Worm (Caenorhabditis elegans) whole organism, mixed stage, embryonic: ENCODE data around the gene glct-6.

ENCODE experiments used
- M03D4.4 ChIP-seq: sonication (generic microtip); optimal IDR thresholded peaks from 2 replicates; lab custom pipeline; 2017; ENCODE audit warnings: mild to moderate bottlenecking, missing genetic modification characterization, missing compliant biosample characterization
- blmp-1 ChIP-seq: fragments of 150-350 bp; optimal IDR thresholded peaks from 2 replicates; lab custom pipeline; 2014; ENCODE audit warnings: missing biosample characterization, missing genetic modification characterization
- ceh-39 ChIP-seq: fragments of 150-350 bp; optimal IDR thresholded peaks from 2 replicates; lab custom pipeline; 2014; ENCODE audit warnings: missing biosample characterization, missing genetic modification characterization
- ceh-43 ChIP-seq: fragments of 200-800 bp; sonication (Bioruptor generic); optimal IDR thresholded peaks from 2 replicates; lab custom pipeline; 2018; ENCODE audit warnings: mild to moderate bottlenecking, missing genetic modification characterization, moderate library complexity, missing compliant biosample characterization
- ceh-83 ChIP-seq: fragments of 200-800 bp; sonication (Bioruptor generic); optimal IDR thresholded peaks from 2 replicates; lab custom pipeline; 2018; ENCODE audit warnings: mild to moderate bottlenecking, missing genetic modification characterization, missing compliant biosample characterization
- cnd-1 ChIP-seq: fragments of 200-800 bp; sonication (Bioruptor generic); optimal IDR thresholded peaks from 2 replicates; lab custom pipeline; 2018; ENCODE audit warnings: mild to moderate bottlenecking, missing genetic modification characterization, missing compliant biosample characterization
- drap-1 ChIP-seq: fragments of 200-800 bp; sonication (Bioruptor generic); optimal IDR thresholded peaks from 3 replicates; lab custom pipeline; 2018; ENCODE audit warnings: mild to moderate bottlenecking, missing genetic modification characterization, missing compliant biosample characterization
- elt-1 ChIP-seq: sonication (generic microtip); optimal IDR thresholded peaks from 2 replicates; lab custom pipeline; 2017; ENCODE audit warnings: missing genetic modification characterization, mild to moderate bottlenecking, missing compliant biosample characterization, antibody characterized with exemption, moderate library complexity, borderline replicate concordance; ENCODE audit not compliant: insufficient read depth
- elt-3 ChIP-seq: fragments of 150-350 bp; optimal IDR thresholded peaks from 2 replicates; lab custom pipeline; 2014; ENCODE audit warnings: missing biosample characterization, missing genetic modification characterization
- flh-1 ChIP-seq: fragments of 200-800 bp; sonication (Bioruptor generic); optimal IDR thresholded peaks from 2 replicates; lab custom pipeline; 2018; ENCODE audit warnings: mild to moderate bottlenecking, missing genetic modification characterization, moderate library complexity, missing compliant biosample characterization
- ham-2 ChIP-seq: fragments of 200-800 bp; sonication (Bioruptor generic); optimal IDR thresholded peaks from 2 replicates; lab custom pipeline; 2018; ENCODE audit warnings: mild to moderate bottlenecking, missing genetic modification characterization, missing compliant biosample characterization
- hlh-1 ChIP-seq: fragments of 150-350 bp; optimal IDR thresholded peaks from 2 replicates; lab custom pipeline; 2014; ENCODE audit warnings: missing biosample characterization, missing genetic modification reagents, missing genetic modification characterization
- lin-13 ChIP-seq: fragments of 150-350 bp; optimal IDR thresholded peaks from 2 replicates; lab custom pipeline; 2014; ENCODE audit warnings: missing biosample characterization, missing genetic modification characterization
- lin-32 ChIP-seq: fragments of 200-800 bp; sonication (Bioruptor generic); optimal IDR thresholded peaks from 2 replicates; lab custom pipeline; 2018; ENCODE audit warnings: mild to moderate bottlenecking, missing genetic modification characterization, missing compliant biosample characterization
- mab-5 ChIP-seq: fragments of 150-350 bp; optimal IDR thresholded peaks from 2 replicates; lab custom pipeline; 2014; ENCODE audit warnings: missing biosample characterization, missing genetic modification characterization
- mep-1 ChIP-seq: fragments of 150-350 bp; optimal IDR thresholded peaks from 2 replicates; lab custom pipeline; 2017; ENCODE audit warnings: missing biosample characterization, missing genetic modification reagents, missing genetic modification characterization, inconsistent platforms
- mls-2 ChIP-seq: sonication (generic microtip); optimal IDR thresholded peaks from 2 replicates; lab custom pipeline; 2016; ENCODE audit warnings: mild to moderate bottlenecking, missing genetic modification characterization, moderate library complexity, missing compliant biosample characterization
- nhr-12 ChIP-seq: fragments of 150-350 bp; optimal IDR thresholded peaks from 2 replicates; lab custom pipeline; 2014; ENCODE audit warnings: missing biosample characterization, missing genetic modification characterization
- nhr-2 ChIP-seq: fragments of 150-350 bp; optimal IDR thresholded peaks from 2 replicates; lab custom pipeline; 2014; ENCODE audit warnings: missing biosample characterization, missing genetic modification characterization
- nhr-237 ChIP-seq: fragments of 150-350 bp; optimal IDR thresholded peaks from 2 replicates; lab custom pipeline; 2014; ENCODE audit warnings: missing biosample characterization, missing genetic modification characterization
- nhr-76 ChIP-seq: sonication (generic microtip); optimal IDR thresholded peaks from 2 replicates; lab custom pipeline; 2017; ENCODE audit warnings: missing biosample characterization, missing genetic modification characterization
- pha-4 ChIP-seq: fragments of 150-350 bp; optimal IDR thresholded peaks from 2 replicates; lab custom pipeline; 2018; ENCODE audit warnings: missing biosample characterization, missing genetic modification reagents, missing genetic modification characterization
- sem-2 ChIP-seq: fragments of 200-800 bp; sonication (Bioruptor generic); optimal IDR thresholded peaks from 2 replicates; lab custom pipeline; 2018; ENCODE audit warnings: mild to moderate bottlenecking, missing genetic modification characterization, missing compliant biosample characterization
- snpc-4 ChIP-seq: fragments of 150-350 bp; optimal IDR thresholded peaks from 2 replicates; lab custom pipeline; 2014; ENCODE audit warnings: missing biosample characterization, missing genetic modification characterization
- sptf-1 ChIP-seq: sonication (generic microtip); optimal IDR thresholded peaks from 2 replicates; lab custom pipeline; 2017; ENCODE audit warnings: mild to moderate bottlenecking, missing genetic modification characterization, moderate library complexity, missing compliant biosample characterization
- tbx-8 ChIP-seq: fragments of 200-800 bp; sonication (Bioruptor generic); optimal IDR thresholded peaks from 2 replicates; lab custom pipeline; 2018; ENCODE audit warnings: mild to moderate bottlenecking, missing genetic modification characterization, moderate library complexity, missing compliant biosample characterization
- unc-120 ChIP-seq: sonication (generic microtip); optimal IDR thresholded peaks from 2 replicates; lab custom pipeline; 2017; ENCODE audit warnings: missing genetic modification characterization, missing compliant biosample characterization; ENCODE audit not compliant: poor library complexity, severe bottlenecking
- unc-39 ChIP-seq: fragments of 150-350 bp; optimal IDR thresholded peaks from 2 replicates; lab custom pipeline; 2014; ENCODE audit warnings: missing biosample characterization, missing genetic modification characterization
- unc-62 ChIP-seq: fragments of 150-350 bp; optimal IDR thresholded peaks from 2 replicates; lab custom pipeline; 2014; ENCODE audit warnings: missing biosample characterization, missing genetic modification reagents, missing genetic modification characterization
- zip-8 ChIP-seq: fragments of 150-350 bp; optimal IDR thresholded peaks from 2 replicates; lab custom pipeline; 2014; ENCODE audit warnings: missing biosample characterization, missing genetic modification characterization
- ztf-11 ChIP-seq: fragments of 150-350 bp; optimal IDR thresholded peaks from 2 replicates; lab custom pipeline; 2014; ENCODE audit warnings: missing biosample characterization, missing genetic modification characterization

glct-6 gene

DNA sequence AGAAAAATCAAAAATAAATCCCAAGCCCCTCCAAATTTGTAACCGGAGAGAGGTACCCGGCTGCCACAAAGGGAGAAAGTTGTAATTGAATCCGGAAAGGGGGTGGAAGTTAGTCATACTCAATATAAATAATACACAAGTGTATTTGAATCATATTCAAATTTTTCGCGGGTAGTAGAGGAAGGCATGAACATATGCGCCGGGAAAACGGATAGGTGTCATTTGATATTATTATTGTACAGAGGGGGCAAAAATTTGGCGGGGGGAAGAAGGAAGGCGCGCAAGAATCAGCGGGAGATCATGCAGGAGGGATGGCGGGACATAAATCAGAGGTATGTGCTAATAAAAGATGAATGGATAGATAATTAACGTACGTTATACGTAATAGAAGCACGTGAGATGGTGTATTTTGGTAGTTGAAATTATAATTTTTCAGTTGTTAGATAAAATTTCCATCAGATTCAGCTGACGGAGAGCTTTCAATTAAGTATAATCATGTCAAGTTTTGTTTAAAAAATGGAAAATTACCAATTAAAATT, 42.6 kb downstream of the glct-6 start, which contains the start of gene F28F9.3:
Gene F28F9.3, plus strand, starts transcription at position 301 of the 539 bp plus-strand sequence.
- TF ChIP-seq unc-120 (tag; lab: Kevin White, UChicago) (no peak), ham-2 (GFP tag; lab: Kevin White, UChicago) (no peak), sptf-1 (tag; lab: Kevin White, UChicago) (no peak), elt-1 (tag; lab: Kevin White, UChicago) (peak; percentile 66)

DNA sequence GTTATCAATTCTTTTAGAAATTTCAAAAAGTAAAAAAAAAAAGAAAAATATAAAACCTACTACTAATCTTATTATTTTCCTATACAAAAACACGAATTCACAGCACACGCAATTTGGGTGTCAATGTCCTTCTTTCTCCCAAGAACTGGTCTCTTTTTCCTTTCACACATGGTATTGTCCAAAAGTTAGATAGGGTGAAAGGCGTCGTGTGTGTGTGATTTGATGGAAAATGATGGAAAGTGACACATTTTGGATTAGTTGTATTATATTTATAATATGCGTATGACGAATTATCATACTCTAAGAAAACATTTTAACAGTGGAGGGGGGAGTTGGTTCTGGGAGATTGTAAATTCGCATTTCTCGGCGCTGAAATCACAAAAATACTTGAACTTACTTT, 43.7 kb downstream of the glct-6 start:
- no peak for TF ChIP-seq lin-13 (tag; lab: Kevin White, UChicago)
- TF ChIP-seq elt-1 (tag; lab: Kevin White, UChicago) = no peak
- TF ChIP-seq unc-62 = peak; percentile 27
- no peak for TF ChIP-seq unc-120 (tag; lab: Kevin White, UChicago)
- TF ChIP-seq tbx-8 = no peak
- TF ChIP-seq ceh-39 (tag; lab: Kevin White, UChicago) = no peak
- TF ChIP-seq cnd-1 (tag; lab: Kevin White, UChicago) = no peak
- no peak for TF ChIP-seq mab-5 (tag; lab: Kevin White, UChicago)
- no peak for TF ChIP-seq nhr-237 (tag; lab: Kevin White, UChicago)
- TF ChIP-seq lin-32 = no peak
- no peak for TF ChIP-seq mep-1 (tag; lab: Kevin White, UChicago)
- TF ChIP-seq blmp-1 = peak; percentile 78

DNA sequence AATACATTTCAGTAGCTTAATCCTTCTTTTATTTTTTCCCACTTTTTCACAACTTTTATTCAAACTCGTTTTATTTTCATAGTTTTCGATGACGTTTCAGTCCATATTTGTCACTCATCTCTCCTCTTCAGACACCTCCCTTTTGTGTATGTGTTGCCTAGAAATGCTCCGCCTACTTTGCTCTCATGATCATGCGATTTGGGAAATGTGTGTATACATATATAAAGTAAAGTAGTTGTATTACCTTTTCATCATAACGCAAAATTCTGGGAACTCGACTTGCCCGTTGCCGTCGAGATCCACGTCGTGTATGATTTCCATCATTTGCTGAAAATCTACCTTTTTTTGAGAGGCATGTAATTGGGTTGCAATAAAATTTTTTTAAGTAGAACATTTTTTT, 48.0 kb downstream of the glct-6 start:
- TF ChIP-seq lin-32 (no peak), flh-1 (GFP tag; lab: Kevin White, UChicago) (no peak), ztf-11 (no peak), ceh-43 (GFP tag; lab: Kevin White, UChicago) (no peak), zip-8 (tag; lab: Kevin White, UChicago) (no peak), pha-4 (tag; lab: Kevin White, UChicago) (no peak), lin-13 (tag; lab: Kevin White, UChicago) (no peak), hlh-1 (no peak)
- TF ChIP-seq, all 35 proteins: peak for 0

DNA sequence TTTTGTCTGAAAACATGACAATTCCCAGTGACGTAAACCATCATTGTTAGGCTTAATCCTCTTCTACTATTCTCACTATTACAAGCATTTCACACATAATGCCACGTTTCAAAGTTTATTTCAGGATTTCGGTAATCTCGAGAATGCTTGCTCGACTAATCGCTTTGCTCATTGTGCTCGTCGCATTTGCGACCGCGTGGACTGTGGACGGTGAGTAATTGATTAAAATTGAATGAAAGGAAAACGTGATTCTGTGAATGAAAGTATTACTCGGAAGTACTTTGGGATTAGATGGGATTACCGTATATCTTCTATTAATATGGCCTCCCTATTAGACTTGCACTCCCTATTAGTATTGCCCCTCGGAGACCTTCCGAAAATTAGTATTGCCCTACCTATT, 49.8 kb downstream of the glct-6 start:
- TF ChIP-seq elt-3 (no peak), nhr-237 (tag; lab: Kevin White, UChicago) (no peak), unc-120 (tag; lab: Kevin White, UChicago) (no peak), ceh-83 (GFP tag; lab: Kevin White, UChicago) (no peak), drap-1 (GFP tag; lab: Kevin White, UChicago) (no peak), mls-2 (tag; lab: Kevin White, UChicago) (no peak), snpc-4 (no peak), unc-39 (no peak), mab-5 (tag; lab: Kevin White, UChicago) (no peak), cnd-1 (tag; lab: Kevin White, UChicago) (no peak), ceh-43 (GFP tag; lab: Kevin White, UChicago) (no peak), mep-1 (tag; lab: Kevin White, UChicago) (no peak), sptf-1 (tag; lab: Kevin White, UChicago) (no peak), nhr-2 (tag; lab: Kevin White, UChicago) (no peak), nhr-76 (no peak), hlh-1 (no peak), sem-2 (GFP tag; lab: Kevin White, UChicago) (no peak), M03D4.4 (tag; lab: Kevin White, UChicago) (no peak), pha-4 (tag; lab: Kevin White, UChicago) (no peak), unc-62 (no peak)

DNA sequence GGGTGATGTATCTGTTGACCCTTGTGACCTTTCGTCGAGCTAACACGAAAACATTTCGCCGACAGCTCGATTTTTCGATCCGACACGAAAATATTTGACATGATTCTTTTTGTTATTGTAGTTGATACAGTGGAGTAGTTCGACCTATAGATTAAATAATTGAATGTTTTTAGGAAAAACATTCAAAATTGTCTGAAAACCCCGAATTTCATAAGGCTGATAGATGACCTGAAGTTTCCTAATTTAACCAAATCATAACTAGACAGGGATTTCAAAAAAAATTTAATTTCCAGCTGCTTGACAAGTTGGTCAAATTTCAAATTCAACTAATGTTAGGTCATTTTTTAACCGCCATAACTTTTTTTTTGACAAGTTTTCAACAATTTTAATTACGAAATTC, 51.1 kb downstream of the glct-6 start, which contains the start of gene cal-3:
Gene cal-3, minus strand, starts transcription at position 101 of the 400 bp plus-strand sequence.
- TF ChIP-seq nhr-12 (tag; lab: Kevin White, UChicago) = no peak
- TF ChIP-seq ham-2 (GFP tag; lab: Kevin White, UChicago) = no peak
- no peak for TF ChIP-seq snpc-4
